Worm (Caenorhabditis elegans): ENCODE results near the gene F31D4.5.

F31D4.5 gene

ce11 chrV:20841484-20841883 lies 12.4 kb upstream of the F31D4.5 start:
- TF ChIP-seq mml-1 (tag; optimal IDR thresholded peaks at IDR 0.05), result no peak
- no peak for TF ChIP-seq egl-5 (tag; optimal IDR thresholded peaks at IDR 0.05)
- TF ChIP-seq nhr-28 (tag; optimal IDR thresholded peaks at IDR 0.05), result no peak
- no peak for TF ChIP-seq egl-27 (tag; optimal IDR thresholded peaks at IDR 0.05)
- TF ChIP-seq pqm-1 (tag; optimal IDR thresholded peaks at IDR 0.05), result no peak
- no peak for TF ChIP-seq nhr-23 (tag; optimal IDR thresholded peaks at IDR 0.05)
- no peak for TF ChIP-seq nhr-25 (tag; optimal IDR thresholded peaks at IDR 0.05)
- TF ChIP-seq R02D3.7 (tag; optimal IDR thresholded peaks at IDR 0.05), result no peak
- no peak for TF ChIP-seq nhr-43 (tag; optimal IDR thresholded peaks at IDR 0.05; ENCODE audit: poor library complexity, severe bottlenecking)
- TF ChIP-seq mdl-1 (tag; optimal IDR thresholded peaks at IDR 0.05), result no peak
- TF ChIP-seq elt-1 (tag; optimal IDR thresholded peaks at IDR 0.05), result no peak
- no peak for TF ChIP-seq nhr-237 (tag; optimal IDR thresholded peaks at IDR 0.05)
- TF ChIP-seq fkh-2 (tag; optimal IDR thresholded peaks at IDR 0.05), result no peak
- TF ChIP-seq nfya-1 (tag; optimal IDR thresholded peaks at IDR 0.05; ENCODE audit: insufficient read depth), result no peak
- TF ChIP-seq sea-2 (GFP tag; optimal IDR thresholded peaks at IDR 0.05), result no peak
- no peak for TF ChIP-seq unc-62 (GFP tag; optimal IDR thresholded peaks at IDR 0.05)
- TF ChIP-seq eor-1 (tag; optimal IDR thresholded peaks at IDR 0.05), result no peak
- no peak for TF ChIP-seq daf-12 (tag; optimal IDR thresholded peaks at IDR 0.05)
- TF ChIP-seq ceh-82 (tag; optimal IDR thresholded peaks at IDR 0.05), result no peak

ce11 chrV:20845524-20846208 lies 8.2 kb upstream of the F31D4.5 start, which contains the start of the genes F31D4.2 and fkb-6:
Gene F31D4.2 (minus strand): TSS chrV:20845546.
Gene fkb-6 (plus strand): TSS chrV:20846158.
- peak; percentile 84 for TF ChIP-seq hmg-11 (tag; optimal IDR thresholded peaks at IDR 0.05)
- TF ChIP-seq ceh-9 (tag; optimal IDR thresholded peaks at IDR 0.05), result no peak
- peak; percentile 62 for TF ChIP-seq lin-15B (tag; optimal IDR thresholded peaks at IDR 0.05)
- TF ChIP-seq daf-12 (tag; optimal IDR thresholded peaks at IDR 0.05), result no peak
- TF ChIP-seq egl-5 (tag; optimal IDR thresholded peaks at IDR 0.05), result peak; percentile 45
- peak; percentile 3 for TF ChIP-seq skn-1 (tag; optimal IDR thresholded peaks at IDR 0.05)
- peak; percentile 43 for TF ChIP-seq jun-1 (tag; optimal IDR thresholded peaks at IDR 0.05)
- TF ChIP-seq ztf-4 (tag; optimal IDR thresholded peaks at IDR 0.05), result peak; percentile 1
- TF ChIP-seq lin-39 (tag; optimal IDR thresholded peaks at IDR 0.05), result peak; percentile 63
- TF ChIP-seq unc-39 (tag; optimal IDR thresholded peaks at IDR 0.05), result no peak
- no peak for TF ChIP-seq nhr-12 (tag; optimal IDR thresholded peaks at IDR 0.05)
- no peak for TF ChIP-seq elt-3 (tag; optimal IDR thresholded peaks at IDR 0.05)
- TF ChIP-seq egl-27 (tag; optimal IDR thresholded peaks at IDR 0.05), result peak; percentile 7
- TF ChIP-seq nhr-77 (tag; optimal IDR thresholded peaks at IDR 0.05), result no peak
- TF ChIP-seq ZK546.5 (tag; optimal IDR thresholded peaks at IDR 0.05), result no peak
- no peak for TF ChIP-seq ama-1 (optimal IDR thresholded peaks at IDR 0.05)
- no peak for TF ChIP-seq ceh-16 (tag; optimal IDR thresholded peaks at IDR 0.05)
- TF ChIP-seq ceh-28 (tag; optimal IDR thresholded peaks at IDR 0.05), result peak; percentile 76
- TF ChIP-seq lsy-12 (tag; optimal IDR thresholded peaks at IDR 0.05), result peak; percentile 60
- TF ChIP-seq fos-1 (tag; optimal IDR thresholded peaks at IDR 0.05), result no peak
- TF ChIP-seq nhr-43 (tag; optimal IDR thresholded peaks at IDR 0.05; ENCODE audit: poor library complexity, severe bottlenecking), result peak; percentile 37
- TF ChIP-seq snpc-4 (tag; optimal IDR thresholded peaks at IDR 0.05), result peak; percentile 52
- peak; percentile 82 for TF ChIP-seq nhr-25 (tag; optimal IDR thresholded peaks at IDR 0.05)
- no peak for TF ChIP-seq mdl-1 (tag; optimal IDR thresholded peaks at IDR 0.05)
- no peak for TF ChIP-seq nhr-76 (tag; optimal IDR thresholded peaks at IDR 0.05)
- peak; percentile 85 for TF ChIP-seq nfya-1 (tag; optimal IDR thresholded peaks at IDR 0.05; ENCODE audit: insufficient read depth)
- no peak for TF ChIP-seq zag-1 (tag; optimal IDR thresholded peaks at IDR 0.05)
- no peak for TF ChIP-seq nhr-11 (tag; optimal IDR thresholded peaks at IDR 0.05)
- no peak for TF ChIP-seq nhr-28 (tag; optimal IDR thresholded peaks at IDR 0.05)
- peak; percentile 74 for TF ChIP-seq fkh-10 (GFP tag; optimal IDR thresholded peaks at IDR 0.05)
- TF ChIP-seq pha-4 (tag; optimal IDR thresholded peaks at IDR 0.05), result peak; percentile 72
- no peak for TF ChIP-seq ztf-11 (tag; optimal IDR thresholded peaks at IDR 0.05)
- TF ChIP-seq R02D3.7 (tag; optimal IDR thresholded peaks at IDR 0.05), result peak; percentile 45
- TF ChIP-seq elt-2 (tag; optimal IDR thresholded peaks at IDR 0.05), result peak; percentile 41
- peak; percentile 48 for TF ChIP-seq nhr-23 (tag; optimal IDR thresholded peaks at IDR 0.05)
- no peak for TF ChIP-seq sea-2 (GFP tag; optimal IDR thresholded peaks at IDR 0.05)

All from whole organism, L3 larva.